Fruit fly (Drosophila melanogaster): ENCODE measurements around the gene CG7990.

dm6 chrX:19224580-19225303 is 23.0 kb upstream of the CG7990 start:
- TF ChIP-seq CG7368 (GFP tag; optimal IDR thresholded peaks at IDR 0.05), result no peak
- no peak for TF ChIP-seq vri (GFP tag; optimal IDR thresholded peaks at IDR 0.05)
- TF ChIP-seq Sox102F (GFP tag; optimal IDR thresholded peaks at IDR 0.05), result no peak
- TF ChIP-seq ss (GFP tag; optimal IDR thresholded peaks at IDR 0.05), result peak in 1 of 2 experiments; percentile 70
- TF ChIP-seq achi (GFP tag; optimal IDR thresholded peaks at IDR 0.05), result peak; percentile 60
- TF ChIP-seq topi (GFP tag; optimal IDR thresholded peaks at IDR 0.05), result peak; percentile 41
